Fruit fly (Drosophila melanogaster) whole organism, wandering third instar larva: ENCODE measurements around the gene tgo.

Source experiments
- Abd-B ChIP-seq: fragments of >200 bp; optimal IDR thresholded peaks from 2 replicates; lab custom pipeline; 2017; ENCODE audit warnings: missing biosample characterization, missing genetic modification characterization
- CrebA ChIP-seq: fragments of 200-800 bp; sonication (Bioruptor generic); optimal IDR thresholded peaks from 2 replicates; lab custom pipeline; 2016; ENCODE audit warnings: missing biosample characterization, mild to moderate bottlenecking, missing genetic modification characterization, borderline replicate concordance
- Hr78 ChIP-seq: fragments of >200 bp; optimal IDR thresholded peaks from 2 replicates; lab custom pipeline; 2017; ENCODE audit warnings: missing biosample characterization, missing genetic modification characterization
- Hr83 ChIP-seq: fragments of 200-300 bp; sonication (Bioruptor generic); optimal IDR thresholded peaks from 2 replicates; lab custom pipeline; 2016; ENCODE audit warnings: missing biosample characterization, mild to moderate bottlenecking, missing genetic modification characterization, moderate library complexity; ENCODE audit not compliant: poor library complexity, severe bottlenecking
- Sp1 ChIP-seq: fragments of 200-800 bp; sonication (Bioruptor generic); optimal IDR thresholded peaks from 3 replicates; lab custom pipeline; 2019; ENCODE audit warnings: missing biosample characterization, mild to moderate bottlenecking, missing genetic modification characterization, moderate library complexity
- br ChIP-seq: fragments of 200-800 bp; sonication (Bioruptor generic); optimal IDR thresholded peaks from 2 replicates; lab custom pipeline; 2016; ENCODE audit warnings: missing biosample characterization, missing genetic modification characterization
- dmrt93B ChIP-seq: fragments of 200-800 bp; sonication (Bioruptor generic); optimal IDR thresholded peaks from 2 replicates; lab custom pipeline; 2018; ENCODE audit warnings: missing biosample characterization, mild to moderate bottlenecking, missing genetic modification characterization
- foxo ChIP-seq, 2 experiments: fragments of 200-800 bp; sonication (Bioruptor generic); optimal IDR thresholded peaks; 2 replicates in 1 of 2; 3 replicates in 1 of 2; lab custom pipeline; 2016 to 2017; ENCODE audit warnings: missing biosample characterization in 2 of 2, missing genetic modification characterization in 2 of 2
- h ChIP-seq: fragments of 200-800 bp; sonication (Bioruptor generic); optimal IDR thresholded peaks from 3 replicates; lab custom pipeline; 2016; ENCODE audit warnings: missing biosample characterization, mild to moderate bottlenecking, missing genetic modification characterization
- lola ChIP-seq: fragments of >200 bp; optimal IDR thresholded peaks from 2 replicates; lab custom pipeline; 2017; ENCODE audit warnings: missing biosample characterization, missing genetic modification characterization
- pan ChIP-seq: fragments of >200 bp; optimal IDR thresholded peaks from 2 replicates; lab custom pipeline; 2017
- psq ChIP-seq: fragments of 200-800 bp; sonication (Bioruptor generic); optimal IDR thresholded peaks from 3 replicates; lab custom pipeline; 2017; ENCODE audit warnings: missing biosample characterization, mild to moderate bottlenecking, missing genetic modification characterization, moderate library complexity
- usp ChIP-seq: fragments of >200 bp; optimal IDR thresholded peaks from 2 replicates; lab custom pipeline; 2017; ENCODE audit warnings: missing biosample characterization, missing genetic modification characterization

- TF ChIP-seq Hr83 (GFP tag; lab: Kevin White, UChicago), result no peak
- no peak for TF ChIP-seq usp (GFP tag; lab: Kevin White, UChicago)
- no peak for TF ChIP-seq foxo (GFP tag; optimal IDR thresholded peaks at IDR 0.05; lab: Kevin White, UChicago)
- TF ChIP-seq psq (GFP tag; lab: Kevin White, UChicago), result no peak
- no peak for TF ChIP-seq Hr78 (GFP tag; lab: Kevin White, UChicago)
- no peak for TF ChIP-seq CrebA (GFP tag; lab: Kevin White, UChicago)
- no peak for TF ChIP-seq br
- TF ChIP-seq lola (GFP tag; lab: Kevin White, UChicago), result no peak
- no peak for TF ChIP-seq h (GFP tag; lab: Kevin White, UChicago)
- TF ChIP-seq pan, result no peak
- TF ChIP-seq Sp1 (GFP tag; lab: Kevin White, UChicago), result no peak
- no peak for TF ChIP-seq dmrt93B (GFP tag; lab: Kevin White, UChicago)
- TF ChIP-seq Abd-B (GFP tag; lab: Kevin White, UChicago), result no peak
These were observed at the start of gene tgo for dm6 chr3R:9019689-9020138.
